Worm (Caenorhabditis elegans) whole organism, young adult: ENCODE results near the gene F17E5.2.

Source experiments
- C17E4.6 ChIP-seq: fragments of 200-800 bp; sonication (Bioruptor generic); IDR thresholded peaks from 2 replicates; pipeline ENCODE4 v1.3.6; 2022; ENCODE audit warnings: missing genetic modification reagents, missing genetic modification characterization, missing compliant biosample characterization
- F22D6.2 ChIP-seq: sonication (generic microtip); optimal IDR thresholded peaks from 2 replicates; lab custom pipeline; 2016; ENCODE audit warnings: mild to moderate bottlenecking, missing genetic modification characterization, missing compliant biosample characterization
- F23B12.7 ChIP-seq: sonication (generic microtip); optimal IDR thresholded peaks from 2 replicates; lab custom pipeline; 2017; ENCODE audit warnings: missing genetic modification characterization, mild to moderate bottlenecking, missing compliant biosample characterization, antibody characterized with exemption, moderate library complexity; ENCODE audit not compliant: insufficient read depth
- F37B4.10 ChIP-seq: fragments of 200-800 bp; sonication (Bioruptor generic); IDR thresholded peaks from 2 replicates; pipeline ENCODE4 v1.3.6; 2022; ENCODE audit warnings: missing genetic modification characterization, missing compliant biosample characterization
- F39B2.1 ChIP-seq: fragments of 200-800 bp; sonication (Bioruptor generic); IDR thresholded peaks from 2 replicates; pipeline ENCODE4 v1.3.6; 2022; ENCODE audit warnings: missing genetic modification reagents, missing genetic modification characterization, missing compliant biosample characterization
- F55B11.4 ChIP-seq: sonication (generic microtip); optimal IDR thresholded peaks from 2 replicates; lab custom pipeline; 2016; ENCODE audit warnings: missing compliant biosample characterization, missing genetic modification characterization, borderline replicate concordance; ENCODE audit not compliant: insufficient read depth
- Y53F4B.3 ChIP-seq: fragments of 200-800 bp; sonication (Bioruptor generic); IDR thresholded peaks from 2 replicates; pipeline ENCODE4 v1.3.6; 2022; ENCODE audit warnings: missing genetic modification reagents, missing genetic modification characterization, missing compliant biosample characterization
- Y56A3A.18 ChIP-seq: fragments of 200-800 bp; sonication (Bioruptor generic); IDR thresholded peaks from 2 replicates; pipeline ENCODE4 v1.3.6; 2022; ENCODE audit warnings: missing genetic modification reagents, missing genetic modification characterization, missing compliant biosample characterization
- Y67H2A.10 ChIP-seq: fragments of 200-800 bp; sonication (Bioruptor generic); conservative IDR thresholded peaks from 2 replicates; pipeline ENCODE4 v1.3.6; 2022; ENCODE audit warnings: missing genetic modification reagents, missing genetic modification characterization, missing compliant biosample characterization
- Y79H2A.3 ChIP-seq: fragments of 200-800 bp; sonication (Bioruptor generic); conservative IDR thresholded peaks from 2 replicates; pipeline ENCODE4 v1.3.6; 2022; ENCODE audit warnings: missing genetic modification reagents, missing genetic modification characterization, missing compliant biosample characterization
- Y95B8A.8 ChIP-seq: fragments of 200-800 bp; sonication (Bioruptor generic); IDR thresholded peaks from 2 replicates; pipeline ENCODE4 v1.3.6; 2022; ENCODE audit warnings: missing genetic modification reagents, missing genetic modification characterization, missing compliant biosample characterization
- ama-1 ChIP-seq, 3 experiments: fragments of 150-350 bp in 1 of 3; sonication (generic microtip) in 2 of 3; optimal IDR thresholded peaks; 2 replicates each; lab custom pipeline; 2014 to 2018; ENCODE audit warnings: missing biosample characterization in 2 of 3, missing genetic modification characterization in 2 of 3, missing genetic modification reagents in 2 of 3
- aptf-3 ChIP-seq: fragments of 200-800 bp; sonication (Bioruptor generic); IDR thresholded peaks from 2 replicates; pipeline ENCODE4 v1.3.6; 2022; ENCODE audit warnings: missing genetic modification characterization, missing compliant biosample characterization
- attf-5 ChIP-seq: fragments of 200-800 bp; sonication (Bioruptor generic); optimal IDR thresholded peaks from 2 replicates; lab custom pipeline; 2018; ENCODE audit warnings: mild to moderate bottlenecking, missing genetic modification characterization, missing compliant biosample characterization
- bed-1 ChIP-seq: fragments of 200-800 bp; sonication (Bioruptor generic); IDR thresholded peaks from 2 replicates; pipeline ENCODE4 v1.3.6; 2022; ENCODE audit warnings: missing genetic modification reagents, missing genetic modification characterization, missing compliant biosample characterization
- cebp-1 ChIP-seq, 2 experiments: fragments of 200-800 bp in 1 of 2; sonication (Bioruptor generic) in 1 of 2; sonication (generic microtip) in 1 of 2; IDR thresholded peaks in 1 of 2; optimal IDR thresholded peaks in 1 of 2; 2 replicates each; pipeline versions ENCODE4 v1.3.6 to Lab custom; 2017 to 2022; ENCODE audit warnings: missing compliant biosample characterization in 2 of 2, missing genetic modification characterization in 2 of 2, mild to moderate bottlenecking in 1 of 2, missing genetic modification reagents in 1 of 2, moderate library complexity in 1 of 2
- ceh-100 ChIP-seq: fragments of 200-800 bp; sonication (Bioruptor generic); IDR thresholded peaks from 2 replicates; pipeline ENCODE4 v1.3.6; 2022; ENCODE audit warnings: missing genetic modification reagents, missing genetic modification characterization, missing compliant biosample characterization
- ceh-27 ChIP-seq: fragments of 200-800 bp; sonication (Bioruptor generic); optimal IDR thresholded peaks from 2 replicates; lab custom pipeline; 2018; ENCODE audit warnings: mild to moderate bottlenecking, missing genetic modification characterization, moderate library complexity, missing compliant biosample characterization
- ceh-40 ChIP-seq: fragments of 200-800 bp; sonication (Bioruptor generic); IDR thresholded peaks from 2 replicates; pipeline ENCODE4 v1.3.6; 2022; ENCODE audit warnings: missing genetic modification characterization, missing compliant biosample characterization
- dpl-1 ChIP-seq: fragments of 150-350 bp; optimal IDR thresholded peaks from 2 replicates; lab custom pipeline; 2014; ENCODE audit warnings: missing biosample characterization, missing genetic modification reagents, missing genetic modification characterization
- efl-1 ChIP-seq: fragments of 150-350 bp; optimal IDR thresholded peaks from 2 replicates; lab custom pipeline; 2014; ENCODE audit warnings: missing biosample characterization, missing genetic modification reagents, missing genetic modification characterization
- gei-17 ChIP-seq: fragments of 200-800 bp; sonication (Bioruptor generic); optimal IDR thresholded peaks from 2 replicates; lab custom pipeline; 2018; ENCODE audit warnings: mild to moderate bottlenecking, missing genetic modification characterization, missing compliant biosample characterization
- hlh-12 ChIP-seq: sonication (generic microtip); optimal IDR thresholded peaks from 2 replicates; lab custom pipeline; 2016; ENCODE audit warnings: missing genetic modification characterization, missing compliant biosample characterization
- hlh-26 ChIP-seq: fragments of 200-800 bp; sonication (Bioruptor generic); conservative IDR thresholded peaks from 2 replicates; pipeline ENCODE4 v1.3.6; 2022; ENCODE audit warnings: missing genetic modification reagents, missing genetic modification characterization, missing compliant biosample characterization
- hmg-1.2 ChIP-seq: fragments of 200-800 bp; sonication (Bioruptor generic); IDR thresholded peaks from 2 replicates; pipeline ENCODE4 v1.3.6; 2022; ENCODE audit warnings: missing genetic modification reagents, missing genetic modification characterization, missing compliant biosample characterization
- hmg-20 ChIP-seq: fragments of 200-800 bp; sonication (Bioruptor generic); IDR thresholded peaks from 2 replicates; pipeline ENCODE4 v1.3.6; 2022; ENCODE audit warnings: missing genetic modification reagents, missing genetic modification characterization, missing compliant biosample characterization
- hsf-1 ChIP-seq: fragments of 200-800 bp; sonication (Bioruptor generic); IDR thresholded peaks from 2 replicates; pipeline ENCODE4 v1.3.6; 2022; ENCODE audit warnings: missing genetic modification reagents, missing genetic modification characterization, missing compliant biosample characterization
- lin-26 ChIP-seq: fragments of 200-800 bp; sonication (Bioruptor generic); IDR thresholded peaks from 2 replicates; pipeline ENCODE4 v1.3.6; 2022; ENCODE audit warnings: missing genetic modification reagents, missing genetic modification characterization, missing compliant biosample characterization
- lir-1 ChIP-seq: fragments of 200-800 bp; sonication (Bioruptor generic); conservative IDR thresholded peaks from 2 replicates; pipeline ENCODE4 v1.3.6; 2022; ENCODE audit warnings: missing genetic modification reagents, missing genetic modification characterization, missing compliant biosample characterization
- lsy-27 ChIP-seq: sonication (generic microtip); optimal IDR thresholded peaks from 2 replicates; lab custom pipeline; 2017; ENCODE audit warnings: missing genetic modification characterization, mild to moderate bottlenecking, missing compliant biosample characterization, antibody characterized with exemption, missing genotype, borderline replicate concordance; ENCODE audit not compliant: insufficient read depth
- madf-10 ChIP-seq: sonication (generic microtip); optimal IDR thresholded peaks from 2 replicates; lab custom pipeline; 2016; ENCODE audit warnings: mild to moderate bottlenecking, missing genetic modification characterization, missing compliant biosample characterization
- madf-3 ChIP-seq: fragments of 200-800 bp; sonication (Bioruptor generic); IDR thresholded peaks from 2 replicates; pipeline ENCODE4 v1.3.6; 2022; ENCODE audit warnings: missing genetic modification reagents, missing genetic modification characterization, missing compliant biosample characterization
- nhr-90 ChIP-seq: sonication (generic microtip); optimal IDR thresholded peaks from 2 replicates; lab custom pipeline; 2016; ENCODE audit warnings: missing genotype, mild to moderate bottlenecking, missing genetic modification characterization, missing compliant biosample characterization
- sdz-38 ChIP-seq: sonication (generic microtip); optimal IDR thresholded peaks from 2 replicates; lab custom pipeline; 2016; ENCODE audit warnings: missing genotype, missing genetic modification characterization, missing compliant biosample characterization
- sea-2 ChIP-seq: fragments of 200-800 bp; sonication (Bioruptor generic); IDR thresholded peaks from 2 replicates; pipeline ENCODE4 v1.3.6; 2022; ENCODE audit warnings: missing genetic modification characterization, missing compliant biosample characterization
- snpc-1.1 ChIP-seq: sonication (generic microtip); optimal IDR thresholded peaks from 2 replicates; lab custom pipeline; 2017; ENCODE audit warnings: missing genetic modification characterization, mild to moderate bottlenecking, missing compliant biosample characterization, antibody characterized with exemption, moderate library complexity, missing genotype, missing genetic modification reagents; ENCODE audit not compliant: insufficient read depth
- sptf-2 ChIP-seq: fragments of 200-800 bp; sonication (Bioruptor generic); optimal IDR thresholded peaks from 2 replicates; lab custom pipeline; 2018; ENCODE audit warnings: mild to moderate bottlenecking, missing genetic modification characterization, missing compliant biosample characterization
- tbx-9 ChIP-seq: sonication (generic microtip); optimal IDR thresholded peaks from 2 replicates; lab custom pipeline; 2016; ENCODE audit warnings: borderline replicate concordance, missing genetic modification characterization, inconsistent platforms, missing compliant biosample characterization
- xnd-1 ChIP-seq: sonication (generic microtip); optimal IDR thresholded peaks from 2 replicates; lab custom pipeline; 2016; ENCODE audit warnings: missing genotype, missing genetic modification reagents, missing genetic modification characterization, missing compliant biosample characterization
- zfh-2 ChIP-seq: fragments of 200-800 bp; sonication (Bioruptor generic); conservative IDR thresholded peaks from 2 replicates; pipeline ENCODE4 v1.3.6; 2022; ENCODE audit warnings: missing genetic modification reagents, missing genetic modification characterization, missing compliant biosample characterization
- ztf-25 ChIP-seq: fragments of 200-800 bp; sonication (Bioruptor generic); IDR thresholded peaks from 2 replicates; pipeline ENCODE4 v1.3.6; 2022; ENCODE audit warnings: missing genetic modification reagents, missing genetic modification characterization, missing compliant biosample characterization
- ztf-6 ChIP-seq: fragments of 200-800 bp; sonication (Bioruptor generic); IDR thresholded peaks from 2 replicates; pipeline ENCODE4 v1.3.6; 2022; ENCODE audit warnings: missing genetic modification reagents, missing genetic modification characterization, missing compliant biosample characterization

F17E5.2 gene

DNA sequence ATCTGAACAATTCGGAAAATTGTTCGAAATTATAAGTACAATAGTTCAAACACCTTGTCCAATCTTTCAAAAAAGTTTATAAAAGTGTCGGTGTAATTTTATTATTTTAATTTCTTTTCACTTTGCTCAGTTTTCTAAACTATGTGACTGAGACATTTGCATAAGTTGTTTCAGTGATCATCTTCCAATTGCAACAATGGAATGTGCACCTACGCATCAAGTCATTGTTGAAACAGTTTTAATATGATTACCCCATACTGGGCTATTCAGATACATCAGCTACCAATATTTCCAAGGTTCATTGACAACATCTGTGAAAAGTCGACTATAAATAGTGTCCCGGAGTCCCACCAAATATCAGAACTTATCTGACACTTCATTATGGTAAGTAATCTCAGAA, 36.9 kb upstream of the F17E5.2 start, which contains the start of gene nspc-13:
Gene nspc-13 (plus strand): TSS at position 301 of the 400 bp plus-strand sequence.
- TF ChIP-seq snpc-1.1, result no peak
- no peak for TF ChIP-seq ceh-100 (GFP tag; lab: Robert Waterston, UW)
- TF ChIP-seq lin-26 (GFP tag; lab: Robert Waterston, UW), result no peak

DNA sequence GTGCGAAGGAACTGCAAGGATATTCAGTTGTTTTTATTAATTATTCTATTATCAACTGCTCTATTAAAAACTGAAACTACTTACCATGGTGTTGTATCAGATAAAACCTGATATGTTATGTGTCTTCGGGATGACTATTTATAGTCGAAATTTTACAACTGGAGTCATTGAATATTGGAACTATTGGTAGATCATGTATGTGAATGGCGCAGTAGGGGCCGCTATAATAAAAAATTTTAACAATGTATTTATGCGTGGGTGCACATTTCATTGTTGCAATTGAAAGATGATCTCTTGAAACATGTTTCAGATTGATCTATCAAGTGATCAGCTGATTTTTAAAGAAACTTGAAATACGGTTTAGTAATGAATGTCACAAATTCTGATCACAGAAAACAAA, 35.1 kb upstream of the F17E5.2 start, which contains the start of gene nspc-14:
Gene nspc-14 (minus strand): TSS at position 101 of the 400 bp plus-strand sequence.
- TF ChIP-seq cebp-1 (GFP tag; IDR thresholded peaks at IDR 0.05; lab: Robert Waterston, UW) (no peak), cebp-1 (tag; optimal IDR thresholded peaks at IDR 0.05; lab: Kevin White, UChicago) (no peak), bed-1 (GFP tag; lab: Robert Waterston, UW) (no peak), Y56A3A.18 (GFP tag; lab: Robert Waterston, UW) (no peak), F39B2.1 (GFP tag; lab: Robert Waterston, UW) (no peak), hmg-20 (GFP tag; lab: Robert Waterston, UW) (no peak), ceh-27 (GFP tag; lab: Kevin White, UChicago) (no peak), ceh-40 (no peak), dpl-1 (no peak), Y95B8A.8 (GFP tag; lab: Robert Waterston, UW) (no peak), F23B12.7 (no peak), F37B4.10 (GFP tag; lab: Robert Waterston, UW) (no peak), xnd-1 (tag; lab: Kevin White, UChicago) (no peak)
- TF ChIP-seq, all 124 proteins: peak for 0

DNA sequence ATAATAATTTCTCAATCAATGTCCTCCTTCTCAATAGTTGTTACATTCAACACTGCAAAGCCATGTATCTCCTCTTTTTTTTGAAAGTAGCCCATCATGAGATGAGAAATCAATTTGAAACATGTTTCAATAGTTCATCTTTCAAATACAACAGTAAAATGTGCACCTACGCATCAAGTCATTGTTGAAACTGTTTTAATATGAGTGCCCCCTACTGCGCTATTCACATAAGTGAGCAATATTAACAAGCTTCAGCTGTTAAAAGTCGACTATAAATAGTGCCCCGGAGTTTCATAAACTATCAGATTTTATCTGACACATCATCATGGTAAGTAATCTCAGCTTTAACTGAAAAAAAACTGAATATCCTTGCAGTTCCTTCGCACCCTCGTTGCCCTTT, 33.6 kb upstream of the F17E5.2 start, which contains the start of the genes nspc-15 and F19H6.6:
Gene nspc-15 (plus strand): TSS at position 301 of the 400 bp plus-strand sequence.
Gene F19H6.6 (plus strand): TSS at position 384 of the 400 bp plus-strand sequence.
- TF ChIP-seq Y67H2A.10 (GFP tag; lab: Robert Waterston, UW), result no peak
- no peak for TF ChIP-seq hsf-1 (GFP tag; lab: Robert Waterston, UW)
- no peak for TF ChIP-seq F39B2.1 (GFP tag; lab: Robert Waterston, UW)
- TF ChIP-seq F23B12.7, result no peak
- no peak for TF ChIP-seq C17E4.6 (GFP tag; lab: Robert Waterston, UW)
- no peak for TF ChIP-seq sea-2
- TF ChIP-seq hmg-1.2 (GFP tag; lab: Robert Waterston, UW), result no peak
- no peak for TF ChIP-seq bed-1 (GFP tag; lab: Robert Waterston, UW)
- TF ChIP-seq hlh-26, result no peak
- TF ChIP-seq ama-1 (optimal IDR thresholded peaks at IDR 0.05; lab: Kevin White, UChicago), result no peak
- TF ChIP-seq ama-1 (GFP tag; optimal IDR thresholded peaks at IDR 0.05; lab: Kevin White, UChicago), result no peak
- no peak for TF ChIP-seq ztf-25 (GFP tag; lab: Robert Waterston, UW)
- no peak for TF ChIP-seq sdz-38 (tag; lab: Kevin White, UChicago)
- no peak for TF ChIP-seq nhr-90
- no peak for TF ChIP-seq madf-3 (GFP tag; lab: Robert Waterston, UW)
- no peak for TF ChIP-seq attf-5 (GFP tag; lab: Kevin White, UChicago)
- no peak for TF ChIP-seq efl-1 (GFP tag; lab: Kevin White, UChicago)
- TF ChIP-seq hlh-12, result no peak
- no peak for TF ChIP-seq ztf-6 (GFP tag; lab: Robert Waterston, UW)
- TF ChIP-seq F55B11.4 (tag; lab: Kevin White, UChicago), result no peak
- TF ChIP-seq F22D6.2, result no peak

DNA sequence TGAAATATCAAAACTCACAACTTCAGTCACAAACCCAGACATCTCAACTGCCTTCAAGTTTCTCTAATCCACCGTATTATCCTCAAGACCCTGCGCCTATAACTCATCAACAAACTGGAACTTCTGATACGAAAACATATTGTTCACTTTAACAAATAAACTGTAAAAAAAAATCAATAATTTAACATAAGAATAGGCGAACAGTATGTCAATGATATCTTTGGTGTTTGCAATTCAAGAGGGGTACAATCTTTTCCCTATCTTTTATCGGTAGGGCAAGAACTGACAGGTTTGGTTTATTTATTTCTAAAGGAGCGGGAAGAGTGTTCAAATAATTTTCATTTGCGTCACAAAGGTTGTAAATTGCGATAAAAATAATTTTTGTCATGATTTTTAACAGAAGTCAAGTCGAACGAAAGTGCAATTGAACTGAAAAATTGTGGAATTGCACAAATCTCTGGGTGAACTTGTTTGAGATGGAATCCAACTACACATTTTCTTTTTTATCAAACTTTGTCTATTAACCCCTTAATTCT, 31.0 kb upstream of the F17E5.2 start:
- TF ChIP-seq lsy-27 (tag; lab: Kevin White, UChicago), result no peak
- no peak for TF ChIP-seq F55B11.4 (tag; lab: Kevin White, UChicago)
- no peak for TF ChIP-seq Y53F4B.3 (GFP tag; lab: Robert Waterston, UW)
- peak; percentile 96 for TF ChIP-seq madf-10 (tag; lab: Kevin White, UChicago)
- TF ChIP-seq Y79H2A.3 (GFP tag; lab: Robert Waterston, UW), result no peak
- peak; percentile 81 for TF ChIP-seq lir-1 (GFP tag; lab: Robert Waterston, UW)
- peak; percentile 38 for TF ChIP-seq sptf-2 (GFP tag; lab: Kevin White, UChicago)
- TF ChIP-seq tbx-9 (tag; lab: Kevin White, UChicago), result no peak
- TF ChIP-seq aptf-3 (GFP tag; lab: Robert Waterston, UW), result no peak
- TF ChIP-seq gei-17 (GFP tag; lab: Kevin White, UChicago), result peak; percentile 97
- TF ChIP-seq ama-1 (optimal IDR thresholded peaks at IDR 0.05; lab: Kevin White, UChicago), result no peak
- peak in 1 of 2 experiments; percentile 73 for TF ChIP-seq ama-1 (GFP tag; optimal IDR thresholded peaks at IDR 0.05; lab: Kevin White, UChicago)
- TF ChIP-seq zfh-2 (GFP tag; lab: Robert Waterston, UW), result no peak
- TF ChIP-seq ztf-6 (GFP tag; lab: Robert Waterston, UW), result 0 out of 2 replicates have a peak, but pooled peaks have one; percentile 62
- peak; percentile 53 for TF ChIP-seq snpc-1.1
